Worm (Caenorhabditis elegans) whole organism, L3 larva: ENCODE data around the gene T22F3.10.

Source experiments
- nhr-237 ChIP-seq: fragments of 150-350 bp; optimal IDR thresholded peaks from 2 replicates; lab custom pipeline; 2014; ENCODE audit warnings: missing biosample characterization, missing genetic modification characterization
- nhr-76 ChIP-seq: fragments of 150-350 bp; sonication (generic microtip); optimal IDR thresholded peaks from 5 replicates; lab custom pipeline; 2014; ENCODE audit warnings: missing biosample characterization, missing genetic modification characterization
- pqm-1 ChIP-seq: fragments of 150-350 bp; optimal IDR thresholded peaks from 2 replicates; lab custom pipeline; 2017; ENCODE audit warnings: missing biosample characterization, missing genetic modification characterization, inconsistent platforms
- unc-62 ChIP-seq: fragments of 150-350 bp; sonication (generic microtip); optimal IDR thresholded peaks from 4 replicates; lab custom pipeline; 2014; ENCODE audit warnings: missing biosample characterization, missing genetic modification reagents, missing genetic modification characterization
- zag-1 ChIP-seq: fragments of 150-350 bp; optimal IDR thresholded peaks from 2 replicates; lab custom pipeline; 2014; ENCODE audit warnings: missing biosample characterization, missing genetic modification characterization

DNA sequence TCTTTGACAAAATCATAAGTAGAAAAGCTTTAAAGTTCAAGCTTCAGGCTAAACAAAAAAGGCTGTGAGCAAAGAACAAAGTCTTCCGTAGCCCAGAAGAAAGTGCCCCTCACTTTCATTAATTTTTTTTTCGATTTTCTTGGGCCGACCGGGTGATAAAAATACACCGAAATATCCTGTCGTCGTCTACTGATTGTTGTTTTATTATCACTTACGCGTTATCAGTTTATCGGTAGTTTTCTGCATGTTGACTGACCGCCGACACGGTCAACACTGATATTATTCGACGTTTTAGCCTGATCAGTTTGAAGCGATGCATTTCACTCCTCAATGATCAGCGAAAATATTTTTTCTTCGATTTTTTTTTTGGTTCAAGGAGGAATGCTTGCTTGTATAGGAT, 31.2 kb downstream of the T22F3.10 start:
- peak; percentile 60 for TF ChIP-seq pqm-1 (tag; lab: Kevin White, UChicago)
- no peak for TF ChIP-seq unc-62 (GFP tag; lab: Kevin White, UChicago)
- TF ChIP-seq nhr-76 (tag; lab: Kevin White, UChicago) = no peak
- TF ChIP-seq nhr-237 (tag; lab: Kevin White, UChicago) = no peak
- TF ChIP-seq zag-1 (tag; lab: Kevin White, UChicago) = no peak
